Fruit fly (Drosophila melanogaster) whole organism, prepupa: Measurements from ENCODE around the gene NitFhit.

ENCODE experiments used
- CG10631 ChIP-seq: fragments of 200-800 bp; sonication (Bioruptor generic); optimal IDR thresholded peaks from 2 replicates; lab custom pipeline; 2016; ENCODE audit warnings: missing biosample characterization, missing genetic modification characterization
- CG4318 ChIP-seq: fragments of 200-800 bp; sonication (Bioruptor generic); optimal IDR thresholded peaks from 3 replicates; lab custom pipeline; 2017; ENCODE audit warnings: missing biosample characterization, mild to moderate bottlenecking, missing genetic modification characterization

DNA sequence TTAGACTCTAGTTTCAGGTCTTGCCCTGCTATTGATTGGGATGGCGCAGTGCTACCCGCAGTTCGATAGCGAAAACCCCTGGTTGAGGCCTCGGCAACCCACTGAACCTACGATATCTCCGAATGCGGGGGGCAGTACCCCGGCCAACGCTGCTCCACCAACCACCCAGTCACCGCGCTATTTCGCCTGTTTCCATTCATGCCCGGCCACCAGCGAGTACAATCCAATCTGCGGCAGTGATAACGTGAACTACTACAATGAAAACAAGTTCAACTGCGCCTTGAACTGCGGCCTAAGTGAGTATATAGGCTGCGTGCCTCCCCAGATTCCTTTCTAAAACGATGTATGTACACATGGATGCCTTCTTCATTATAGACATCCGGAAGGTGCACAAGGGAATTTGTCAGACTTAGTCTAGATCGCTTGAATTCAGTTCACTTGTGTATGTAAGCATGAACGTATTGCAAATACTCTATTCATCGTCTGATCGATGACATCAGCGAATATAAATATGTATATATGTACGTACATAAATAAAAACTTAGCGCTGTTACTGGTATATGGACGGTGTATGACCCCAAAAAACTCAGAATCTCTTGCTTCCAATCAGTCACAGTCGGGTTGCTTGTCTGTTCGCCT is 14.1 kb downstream of the NitFhit start, which contains the start of gene CG13877:
- TF ChIP-seq CG10631 (GFP tag; lab: Kevin White, UChicago) (no peak), CG4318 (GFP tag; lab: Kevin White, UChicago) (no peak)
